Worm (Caenorhabditis elegans) whole organism, late embryonic: ENCODE measurements around the gene srh-7.

Experiments
- C08G9.2 ChIP-seq: sonication (generic microtip); optimal IDR thresholded peaks from 2 replicates; lab custom pipeline; 2016; ENCODE audit warnings: mild to moderate bottlenecking, missing genetic modification characterization, moderate library complexity, missing compliant biosample characterization
- C38D4.7 ChIP-seq: fragments of 200-800 bp; sonication (Bioruptor generic); optimal IDR thresholded peaks from 2 replicates; lab custom pipeline; 2018; ENCODE audit warnings: mild to moderate bottlenecking, missing genetic modification characterization, moderate library complexity, missing compliant biosample characterization
- F13H6.1 ChIP-seq: sonication (generic microtip); optimal IDR thresholded peaks from 2 replicates; lab custom pipeline; 2016; ENCODE audit warnings: missing genetic modification characterization, missing compliant biosample characterization
- K02D7.2 ChIP-seq: sonication (generic microtip); optimal IDR thresholded peaks from 2 replicates; lab custom pipeline; 2017; ENCODE audit warnings: mild to moderate bottlenecking, missing genetic modification characterization, missing compliant biosample characterization
- Y22D7AL.16 ChIP-seq: sonication (generic microtip); optimal IDR thresholded peaks from 2 replicates; lab custom pipeline; 2016; ENCODE audit warnings: missing genetic modification characterization, missing compliant biosample characterization
- ahr-1 ChIP-seq: sonication (generic microtip); optimal IDR thresholded peaks from 2 replicates; lab custom pipeline; 2016; ENCODE audit warnings: missing genetic modification characterization, missing compliant biosample characterization
- ceh-14 ChIP-seq: sonication (generic microtip); optimal IDR thresholded peaks from 2 replicates; lab custom pipeline; 2016; ENCODE audit warnings: missing genotype, missing genetic modification characterization, missing compliant biosample characterization
- ceh-18 ChIP-seq: sonication (generic microtip); optimal IDR thresholded peaks from 2 replicates; lab custom pipeline; 2016; ENCODE audit warnings: missing genetic modification characterization, missing compliant biosample characterization
- ceh-19 ChIP-seq: fragments of 200-800 bp; sonication (Bioruptor generic); optimal IDR thresholded peaks from 2 replicates; lab custom pipeline; 2018; ENCODE audit warnings: mild to moderate bottlenecking, missing genetic modification characterization, missing compliant biosample characterization
- ceh-22 ChIP-seq: sonication (generic microtip); optimal IDR thresholded peaks from 2 replicates; lab custom pipeline; 2017; ENCODE audit warnings: missing biosample characterization, missing genetic modification characterization
- ceh-24 ChIP-seq: sonication (generic microtip); optimal IDR thresholded peaks from 2 replicates; lab custom pipeline; 2016; ENCODE audit warnings: mild to moderate bottlenecking, missing genetic modification characterization, missing compliant biosample characterization
- ceh-30 ChIP-seq: fragments of 150-350 bp; optimal IDR thresholded peaks from 2 replicates; lab custom pipeline; 2014; ENCODE audit warnings: missing biosample characterization, missing genetic modification characterization
- ceh-31 ChIP-seq: sonication (generic microtip); optimal IDR thresholded peaks from 2 replicates; lab custom pipeline; 2016; ENCODE audit warnings: missing genetic modification characterization, missing compliant biosample characterization
- ceh-45 ChIP-seq: fragments of 200-800 bp; sonication (Bioruptor generic); IDR thresholded peaks from 2 replicates; pipeline ENCODE4 v1.3.6; 2022; ENCODE audit warnings: missing genetic modification reagents, missing genetic modification characterization, missing compliant biosample characterization
- ceh-48 ChIP-seq: sonication (generic microtip); optimal IDR thresholded peaks from 2 replicates; lab custom pipeline; 2016; ENCODE audit warnings: missing genetic modification characterization, inconsistent platforms, missing compliant biosample characterization
- ceh-9 ChIP-seq: sonication (generic microtip); optimal IDR thresholded peaks from 2 replicates; lab custom pipeline; 2016; ENCODE audit warnings: mild to moderate bottlenecking, missing genetic modification characterization, inconsistent platforms, missing compliant biosample characterization
- che-1 ChIP-seq: sonication (generic microtip); optimal IDR thresholded peaks from 2 replicates; lab custom pipeline; 2016; ENCODE audit warnings: mild to moderate bottlenecking, missing genetic modification characterization, missing compliant biosample characterization
- dmd-4 ChIP-seq: sonication (generic microtip); optimal IDR thresholded peaks from 2 replicates; lab custom pipeline; 2016; ENCODE audit warnings: borderline replicate concordance, missing genetic modification characterization, missing compliant biosample characterization
- elt-2 ChIP-seq: sonication (generic microtip); optimal IDR thresholded peaks from 2 replicates; lab custom pipeline; 2016; ENCODE audit warnings: missing genetic modification reagents, missing genetic modification characterization, missing compliant biosample characterization
- ets-4 ChIP-seq: sonication (generic microtip); optimal IDR thresholded peaks from 2 replicates; lab custom pipeline; 2016; ENCODE audit warnings: missing genetic modification characterization, missing compliant biosample characterization
- fkh-10 ChIP-seq: fragments of 150-350 bp; optimal IDR thresholded peaks from 2 replicates; lab custom pipeline; 2014; ENCODE audit warnings: missing biosample characterization, missing genetic modification reagents, missing genetic modification characterization
- hlh-13 ChIP-seq: fragments of 200-800 bp; sonication (Bioruptor generic); optimal IDR thresholded peaks from 2 replicates; lab custom pipeline; 2018; ENCODE audit warnings: mild to moderate bottlenecking, missing genetic modification characterization, missing compliant biosample characterization
- hlh-30 ChIP-seq: sonication (generic microtip); optimal IDR thresholded peaks from 2 replicates; lab custom pipeline; 2017; ENCODE audit warnings: antibody characterized with exemption, missing genetic modification characterization, missing compliant biosample characterization; ENCODE audit not compliant: insufficient read depth
- hlh-8 ChIP-seq: sonication (generic microtip); optimal IDR thresholded peaks from 2 replicates; lab custom pipeline; 2016; ENCODE audit warnings: missing genotype, missing genetic modification characterization, missing compliant biosample characterization
- lim-6 ChIP-seq: sonication (generic microtip); optimal IDR thresholded peaks from 2 replicates; lab custom pipeline; 2016; ENCODE audit warnings: missing genetic modification characterization, missing compliant biosample characterization
- mec-3 ChIP-seq: sonication (generic microtip); optimal IDR thresholded peaks from 2 replicates; lab custom pipeline; 2016; ENCODE audit warnings: borderline replicate concordance, missing genetic modification characterization, missing compliant biosample characterization
- nfya-1 ChIP-seq: sonication (generic microtip); optimal IDR thresholded peaks from 2 replicates; lab custom pipeline; 2017; ENCODE audit warnings: missing genetic modification characterization, mild to moderate bottlenecking, missing compliant biosample characterization, antibody characterized with exemption, moderate library complexity
- nhr-11 ChIP-seq: fragments of 150-350 bp; optimal IDR thresholded peaks from 2 replicates; lab custom pipeline; 2014; ENCODE audit warnings: missing biosample characterization, missing genetic modification characterization
- pag-3 ChIP-seq: sonication (generic microtip); optimal IDR thresholded peaks from 2 replicates; lab custom pipeline; 2016; ENCODE audit warnings: missing compliant biosample characterization, missing genetic modification characterization, borderline replicate concordance
- pax-1 ChIP-seq: fragments of 150-350 bp; optimal IDR thresholded peaks from 2 replicates; lab custom pipeline; 2014; ENCODE audit warnings: missing biosample characterization, missing genetic modification characterization
- pha-2 ChIP-seq: sonication (generic microtip); optimal IDR thresholded peaks from 2 replicates; lab custom pipeline; 2017; ENCODE audit warnings: mild to moderate bottlenecking, missing genetic modification characterization, missing compliant biosample characterization
- pha-4 ChIP-seq: fragments of 150-350 bp; optimal IDR thresholded peaks from 2 replicates; lab custom pipeline; 2018; ENCODE audit warnings: missing biosample characterization, missing genetic modification reagents, missing genetic modification characterization
- ref-2 ChIP-seq: sonication (generic microtip); optimal IDR thresholded peaks from 2 replicates; lab custom pipeline; 2016; ENCODE audit warnings: missing genetic modification characterization, missing compliant biosample characterization
- rnt-1 ChIP-seq: sonication (generic microtip); optimal IDR thresholded peaks from 2 replicates; lab custom pipeline; 2016; ENCODE audit warnings: missing genetic modification characterization, missing compliant biosample characterization
- sdc-2 ChIP-seq: sonication (generic microtip); optimal IDR thresholded peaks from 2 replicates; lab custom pipeline; 2016; ENCODE audit warnings: missing genotype, missing genetic modification characterization, missing compliant biosample characterization
- sox-4 ChIP-seq: sonication (generic microtip); optimal IDR thresholded peaks from 2 replicates; lab custom pipeline; 2017; ENCODE audit warnings: mild to moderate bottlenecking, missing genetic modification characterization, inconsistent platforms, missing compliant biosample characterization
- tbx-2 ChIP-seq: sonication (generic microtip); optimal IDR thresholded peaks from 2 replicates; lab custom pipeline; 2016; ENCODE audit warnings: missing genetic modification characterization, missing compliant biosample characterization
- ttx-3 ChIP-seq: sonication (generic microtip); optimal IDR thresholded peaks from 2 replicates; lab custom pipeline; 2016; ENCODE audit warnings: missing genetic modification reagents, missing genetic modification characterization, missing compliant biosample characterization
- unc-42 ChIP-seq: sonication (generic microtip); optimal IDR thresholded peaks from 2 replicates; lab custom pipeline; 2016; ENCODE audit warnings: missing genotype, missing genetic modification characterization, missing compliant biosample characterization
- unc-55 ChIP-seq: sonication (generic microtip); optimal IDR thresholded peaks from 2 replicates; lab custom pipeline; 2017; ENCODE audit warnings: missing biosample characterization, missing genetic modification reagents, missing genetic modification characterization
- unc-86 ChIP-seq: sonication (generic microtip); optimal IDR thresholded peaks from 2 replicates; lab custom pipeline; 2016; ENCODE audit warnings: missing genetic modification characterization, missing compliant biosample characterization
- zip-5 ChIP-seq: sonication (generic microtip); optimal IDR thresholded peaks from 2 replicates; lab custom pipeline; 2016; ENCODE audit warnings: missing genetic modification characterization, missing compliant biosample characterization
- ztf-16 ChIP-seq: sonication (generic microtip); optimal IDR thresholded peaks from 2 replicates; lab custom pipeline; 2017; ENCODE audit warnings: missing genetic modification characterization, missing compliant biosample characterization

The srh-7 gene

DNA sequence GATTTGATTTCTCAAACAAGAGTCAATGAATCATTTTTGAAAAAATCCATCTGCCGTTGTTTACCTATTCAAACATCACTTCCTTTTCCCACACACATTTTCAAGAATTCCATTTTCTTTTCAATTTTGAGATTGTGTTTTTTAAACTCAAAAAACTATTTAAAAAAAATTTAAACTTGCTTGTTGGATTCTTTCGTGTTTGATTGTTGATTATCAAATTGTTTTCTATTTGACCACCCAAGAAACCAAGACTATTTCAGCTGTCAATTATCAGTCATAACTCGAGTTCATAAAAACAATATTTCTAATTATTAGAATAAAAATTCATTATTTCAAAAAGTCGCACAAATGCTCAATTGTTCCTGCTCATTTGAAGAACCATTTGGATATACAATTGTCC is 2.8 kb upstream of the srh-7 start, which contains the start of gene srh-8:
Gene srh-8, plus strand, starts transcription at position 301 of the 400 bp plus-strand sequence.
- TF ChIP-seq pag-3 (tag; lab: Kevin White, UChicago) (no peak), dmd-4 (no peak), zip-5 (tag; lab: Kevin White, UChicago) (no peak), sox-4 (tag; lab: Kevin White, UChicago) (no peak), Y22D7AL.16 (tag; lab: Kevin White, UChicago) (no peak)

DNA sequence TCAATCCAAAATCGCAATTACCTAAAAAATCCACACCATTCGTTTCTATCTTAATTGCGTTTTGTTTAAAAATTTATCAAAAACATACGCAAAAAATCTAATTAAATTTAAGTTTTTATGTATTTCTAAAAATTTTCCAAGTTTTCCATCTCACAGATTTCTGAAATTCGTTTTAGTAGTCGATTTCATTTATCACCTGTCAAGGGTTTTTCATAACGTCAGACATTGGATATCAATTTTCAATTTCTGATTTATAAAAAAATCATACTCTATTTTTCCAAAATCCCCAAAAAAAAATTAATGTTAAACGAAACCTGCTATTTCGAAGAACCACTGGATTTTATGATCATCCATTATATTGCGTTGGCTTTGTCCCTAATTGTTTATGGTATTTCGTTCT is 2.1 kb downstream of the srh-7 start, which contains the start of gene srh-4:
Gene srh-4, plus strand, starts transcription at position 301 of the 400 bp plus-strand sequence.
- TF ChIP-seq ceh-30 (tag; lab: Kevin White, UChicago) (no peak), sdc-2 (no peak), ttx-3 (tag; lab: Kevin White, UChicago) (no peak), zip-5 (tag; lab: Kevin White, UChicago) (no peak), sox-4 (tag; lab: Kevin White, UChicago) (no peak), ref-2 (tag; lab: Kevin White, UChicago) (no peak), C08G9.2 (tag; lab: Kevin White, UChicago) (no peak), ceh-22 (tag; lab: Kevin White, UChicago) (no peak), C38D4.7 (GFP tag; lab: Kevin White, UChicago) (no peak), Y22D7AL.16 (tag; lab: Kevin White, UChicago) (no peak), pha-2 (no peak), elt-2 (tag; lab: Kevin White, UChicago) (no peak)

DNA sequence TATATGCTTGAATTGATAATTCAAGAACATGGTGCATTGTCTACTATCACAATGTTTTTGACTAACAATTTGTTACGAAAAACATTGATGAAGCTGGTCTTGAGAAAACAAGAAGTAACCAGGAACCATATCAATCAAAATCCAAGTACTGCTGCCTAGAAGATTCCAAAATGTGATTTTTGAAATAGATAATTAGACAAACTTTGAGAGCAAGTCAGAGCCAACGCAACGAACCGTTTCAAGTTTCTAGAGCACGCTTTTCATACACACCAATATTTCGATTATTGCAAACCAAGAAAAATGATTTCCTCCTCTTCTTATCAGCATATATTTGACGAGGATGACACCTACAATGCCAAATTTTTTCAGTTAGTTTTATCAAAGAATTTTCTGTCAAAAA is 8.8 kb downstream of the srh-7 start, which contains the start of gene srw-89:
Gene srw-89, plus strand, starts transcription at position 301 of the 400 bp plus-strand sequence.
- TF ChIP-seq rnt-1, result no peak
- no peak for TF ChIP-seq nfya-1
- no peak for TF ChIP-seq hlh-8 (tag; lab: Kevin White, UChicago)
- TF ChIP-seq ceh-24, result no peak
- no peak for TF ChIP-seq nhr-11
- TF ChIP-seq unc-86, result no peak
- TF ChIP-seq ceh-48 (tag; lab: Kevin White, UChicago), result no peak
- no peak for TF ChIP-seq fkh-10 (GFP tag; lab: Kevin White, UChicago)
- TF ChIP-seq lim-6 (tag; lab: Kevin White, UChicago), result no peak
- TF ChIP-seq tbx-2 (tag; lab: Kevin White, UChicago), result no peak
- no peak for TF ChIP-seq ttx-3 (tag; lab: Kevin White, UChicago)
- TF ChIP-seq ceh-14, result no peak
- no peak for TF ChIP-seq K02D7.2 (tag; lab: Kevin White, UChicago)
- no peak for TF ChIP-seq elt-2 (tag; lab: Kevin White, UChicago)
- TF ChIP-seq ceh-18, result no peak

DNA sequence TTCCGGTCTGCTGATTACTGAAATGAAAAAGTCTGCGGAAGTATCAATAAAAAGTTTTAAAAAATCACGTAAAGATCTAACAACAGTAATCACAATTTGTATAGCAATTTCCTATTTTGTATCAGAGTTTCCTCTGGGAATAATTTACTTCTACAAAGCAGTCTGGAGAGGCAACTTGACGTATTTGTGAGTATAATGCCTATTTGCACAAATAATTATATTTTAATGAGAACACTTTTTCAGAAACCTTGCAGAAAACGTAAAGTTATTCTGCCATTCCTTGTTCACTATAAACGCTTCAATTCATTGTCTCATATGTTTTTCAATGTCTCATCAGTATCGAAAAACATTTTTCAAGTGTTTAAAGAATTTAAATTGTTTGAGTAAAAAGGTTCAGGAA is 10.6 kb downstream of the srh-7 start:
- no peak for TF ChIP-seq ceh-48 (tag; lab: Kevin White, UChicago)
- no peak for TF ChIP-seq unc-42 (tag; lab: Kevin White, UChicago)
- no peak for TF ChIP-seq mec-3 (tag; lab: Kevin White, UChicago)
- no peak for TF ChIP-seq unc-55 (GFP tag; lab: Kevin White, UChicago)
- no peak for TF ChIP-seq ceh-45
- TF ChIP-seq ztf-16, result no peak

DNA sequence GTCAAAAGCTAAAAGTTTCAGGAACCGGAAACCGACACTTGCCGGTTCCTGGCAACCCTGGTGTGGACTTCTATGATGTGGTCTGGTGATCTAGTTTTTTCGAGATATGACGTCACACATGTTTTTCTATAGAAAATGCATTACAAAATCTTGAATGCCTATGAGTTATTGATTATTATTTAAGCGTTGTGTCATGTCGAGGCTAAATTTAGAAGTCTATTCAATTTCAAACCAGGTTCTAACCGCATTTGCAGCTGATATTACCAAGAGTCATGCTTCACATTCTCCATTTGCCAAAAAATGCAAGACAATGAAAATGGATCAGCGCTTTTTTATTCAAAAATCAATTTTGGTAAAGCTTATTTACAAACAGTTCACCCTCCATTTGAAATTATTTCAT is 11.2 kb downstream of the srh-7 start, which contains the start of gene K09D9.3:
Gene K09D9.3, plus strand, starts transcription at position 301 of the 400 bp plus-strand sequence.
- no peak for TF ChIP-seq pax-1 (tag; lab: Kevin White, UChicago)
- TF ChIP-seq hlh-13 (GFP tag; lab: Kevin White, UChicago), result no peak
- no peak for TF ChIP-seq hlh-8 (tag; lab: Kevin White, UChicago)
- no peak for TF ChIP-seq pha-4 (tag; lab: Kevin White, UChicago)
- no peak for TF ChIP-seq ahr-1
- no peak for TF ChIP-seq ets-4 (tag; lab: Kevin White, UChicago)
- TF ChIP-seq ceh-19 (GFP tag; lab: Kevin White, UChicago), result no peak
- TF ChIP-seq hlh-30, result no peak
- TF ChIP-seq che-1 (tag; lab: Kevin White, UChicago), result no peak
- no peak for TF ChIP-seq elt-2 (tag; lab: Kevin White, UChicago)
- no peak for TF ChIP-seq dmd-4
- TF ChIP-seq sox-4 (tag; lab: Kevin White, UChicago), result no peak
- TF ChIP-seq ttx-3 (tag; lab: Kevin White, UChicago), result no peak
- no peak for TF ChIP-seq unc-55 (GFP tag; lab: Kevin White, UChicago)
- TF ChIP-seq ceh-48 (tag; lab: Kevin White, UChicago), result no peak
- no peak for TF ChIP-seq ceh-31 (tag; lab: Kevin White, UChicago)
- no peak for TF ChIP-seq F13H6.1 (tag; lab: Kevin White, UChicago)
- no peak for TF ChIP-seq ceh-9 (tag; lab: Kevin White, UChicago)
